Fruit fly (Drosophila melanogaster): ENCODE results near the gene Cpr65Ax2.

Cpr65Ax2 gene

dm6 chr3L:6136691-6137090 lies 14.0 kb downstream of the Cpr65Ax2 start, which contains the start of gene Lcp65Af:
Gene Lcp65Af, minus strand, starts transcription at chr3L:6136791.
- no peak for TF ChIP-seq CG17801 (GFP tag; optimal IDR thresholded peaks at IDR 0.05; ENCODE audit: partially characterized antibody)

DNA sequence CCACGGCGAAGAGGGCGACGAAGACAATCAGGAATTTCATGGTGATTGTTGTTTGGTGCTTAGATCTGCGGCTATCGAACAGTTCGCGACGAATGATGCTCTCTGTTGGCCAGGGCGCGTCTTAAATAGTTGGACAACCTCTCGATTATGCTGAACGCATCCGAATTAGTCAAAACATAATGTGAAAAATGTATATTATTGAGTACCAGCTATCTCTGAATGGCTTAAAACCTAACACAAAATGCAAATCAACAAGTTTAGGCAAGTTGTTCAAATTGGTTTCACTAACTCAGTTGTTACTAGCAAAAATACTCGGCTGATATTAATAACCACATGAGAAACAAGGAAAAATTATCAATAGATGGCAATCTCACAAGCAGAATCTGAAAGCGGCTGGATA lies 15.5 kb downstream of the Cpr65Ax2 start, which contains the start of gene Lcp65Ag1:
Lcp65Ag1 (minus strand) TSS at position 101 of the 400 bp plus-strand sequence.
- no peak for TF ChIP-seq CG17801 (GFP tag; optimal IDR thresholded peaks at IDR 0.05; ENCODE audit: partially characterized antibody)

dm6 chr3L:6133546-6133945 lies 17.1 kb downstream of the Cpr65Ax2 start, which contains the start of gene Lcp65Ag2:
Gene Lcp65Ag2, minus strand, starts transcription at chr3L:6133593.
- no peak for TF ChIP-seq CG17801 (GFP tag; optimal IDR thresholded peaks at IDR 0.05; ENCODE audit: partially characterized antibody)

- TF ChIP-seq CG17801 (GFP tag; optimal IDR thresholded peaks at IDR 0.05; ENCODE audit: partially characterized antibody) = no peak
Observed at dm6 chr3L:6132009-6132408, 18.6 kb downstream of the Cpr65Ax2 start, which contains the start of gene Cpr65Au. Gene Cpr65Au, minus strand, starts transcription at chr3L:6132109.

DNA sequence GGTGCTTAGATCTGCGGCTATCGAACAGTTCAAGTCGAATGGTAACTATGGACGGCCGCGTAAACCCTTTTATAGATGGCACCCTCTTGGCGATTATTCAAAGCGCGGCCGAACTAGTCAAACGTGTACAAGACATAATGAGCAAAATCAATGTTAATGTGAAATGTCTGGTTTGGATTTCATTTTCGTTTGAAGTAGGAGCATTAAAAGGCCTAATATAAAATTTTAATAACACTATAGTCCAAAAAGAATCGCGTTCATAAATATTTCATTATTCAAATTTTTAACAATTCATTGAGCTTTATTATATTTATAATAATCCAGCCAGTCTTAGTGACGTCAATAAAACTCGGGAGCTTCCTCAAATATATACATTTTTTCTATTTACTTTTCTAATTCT lies 19.7 kb downstream of the Cpr65Ax2 start, which contains the start of gene Lcp65Ag3:
Lcp65Ag3 (minus strand) TSS at position 46 of the 400 bp plus-strand sequence.
- no peak for TF ChIP-seq CG17801 (GFP tag; optimal IDR thresholded peaks at IDR 0.05; ENCODE audit: partially characterized antibody)

DNA sequence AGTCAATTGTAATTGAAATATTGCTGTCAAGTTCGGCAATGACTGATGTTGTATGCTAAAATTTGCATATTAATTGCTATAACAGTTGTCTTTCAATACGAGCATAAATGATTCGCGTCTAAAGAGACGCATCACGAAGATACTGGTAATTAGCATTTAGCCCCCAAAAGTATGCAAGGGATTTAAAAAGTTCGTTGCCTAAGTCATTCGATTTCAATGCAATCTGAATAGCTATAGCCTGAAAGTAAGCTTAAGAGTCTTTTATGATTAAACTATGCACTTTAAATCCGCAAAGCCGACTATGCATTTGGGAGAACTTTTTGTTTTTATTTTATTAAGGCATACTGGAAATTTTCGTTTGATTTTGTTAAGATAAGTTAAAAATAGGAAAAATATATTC lies 21.1 kb downstream of the Cpr65Ax2 start:
- no peak for TF ChIP-seq CG17801 (GFP tag; optimal IDR thresholded peaks at IDR 0.05; ENCODE audit: partially characterized antibody)

DNA sequence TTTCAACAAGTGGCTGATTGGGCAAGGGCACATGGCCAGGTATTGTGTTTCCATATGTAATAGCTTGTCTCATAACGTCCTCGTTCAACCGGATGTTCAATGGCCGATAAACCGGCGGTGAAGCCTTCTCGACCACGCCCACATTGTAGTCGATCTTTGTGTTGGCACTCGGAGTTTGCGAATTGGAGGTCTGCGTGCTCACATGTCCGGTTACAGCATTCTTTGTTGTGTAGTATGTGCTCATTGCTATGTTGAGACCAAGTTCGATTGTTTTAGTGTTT lies 25.3 kb downstream of the Cpr65Ax2 start:
- TF ChIP-seq CG17801 (GFP tag; optimal IDR thresholded peaks at IDR 0.05; ENCODE audit: partially characterized antibody) = no peak

DNA sequence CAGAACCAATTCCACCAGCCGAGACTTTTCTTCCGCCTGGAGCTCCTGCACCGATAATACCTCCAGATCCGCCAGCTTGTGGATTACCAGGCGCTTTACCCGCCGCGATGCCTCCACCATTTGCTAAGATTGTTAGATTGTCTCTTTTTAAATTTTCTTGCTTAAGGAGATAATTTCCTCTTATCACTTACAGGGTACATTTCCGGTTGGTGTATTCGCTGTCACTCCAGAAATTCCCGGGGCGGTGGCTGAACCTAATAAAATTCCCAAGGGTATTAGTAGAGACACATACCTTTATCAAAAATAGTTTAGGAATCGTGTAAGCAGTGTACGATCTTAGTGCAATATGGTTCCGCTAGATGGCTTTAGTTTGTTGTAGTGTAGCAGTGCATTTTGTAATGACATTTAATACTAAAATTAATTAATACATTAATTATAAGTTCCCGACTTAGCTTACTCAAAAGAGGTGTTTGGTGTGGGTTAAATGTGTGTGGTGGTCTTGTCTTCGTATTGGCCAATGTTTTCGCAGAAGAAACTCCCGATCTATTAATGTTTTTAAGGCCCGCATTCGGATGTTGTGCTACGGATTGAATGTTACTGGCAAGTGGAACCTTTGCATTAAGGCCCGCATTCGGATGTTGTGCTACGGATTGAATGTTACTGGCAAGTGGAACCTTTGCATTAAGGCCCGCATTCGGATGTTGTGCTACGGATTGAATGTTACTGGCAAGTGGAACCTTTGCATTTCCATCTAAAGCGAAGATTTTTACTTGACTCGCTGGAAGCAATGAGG lies 25.8 kb downstream of the Cpr65Ax2 start:
- no peak for TF ChIP-seq CG17801 (GFP tag; optimal IDR thresholded peaks at IDR 0.05; ENCODE audit: partially characterized antibody)

- TF ChIP-seq CG17801 (GFP tag; optimal IDR thresholded peaks at IDR 0.05; ENCODE audit: partially characterized antibody) = no peak
Observed at dm6 chr3L:6116881-6117280, 33.8 kb downstream of the Cpr65Ax2 start.

DNA sequence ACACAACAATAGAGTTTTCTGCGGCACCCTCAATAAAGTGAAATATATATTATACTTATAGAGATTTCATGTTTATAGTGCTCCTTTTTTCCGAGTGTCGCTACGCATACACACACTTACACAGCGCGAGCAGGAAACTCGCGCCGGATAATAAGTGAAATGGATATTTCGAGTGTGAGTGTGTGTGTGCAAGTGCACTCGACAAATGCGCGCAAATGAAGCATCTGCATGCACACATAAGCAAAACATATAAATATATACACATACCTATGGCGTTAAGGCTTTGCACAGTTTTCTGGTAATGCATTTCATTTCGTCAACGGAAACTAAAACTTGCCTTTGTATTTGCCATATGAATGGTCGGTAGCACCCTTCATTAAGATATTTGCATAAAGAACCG lies 35.2 kb downstream of the Cpr65Ax2 start:
- TF ChIP-seq CG17801 (GFP tag; optimal IDR thresholded peaks at IDR 0.05; ENCODE audit: partially characterized antibody) = no peak

dm6 chr3L:6111458-6111857 lies 39.2 kb downstream of the Cpr65Ax2 start:
- TF ChIP-seq CG17801 (GFP tag; optimal IDR thresholded peaks at IDR 0.05; ENCODE audit: partially characterized antibody) = no peak

DNA sequence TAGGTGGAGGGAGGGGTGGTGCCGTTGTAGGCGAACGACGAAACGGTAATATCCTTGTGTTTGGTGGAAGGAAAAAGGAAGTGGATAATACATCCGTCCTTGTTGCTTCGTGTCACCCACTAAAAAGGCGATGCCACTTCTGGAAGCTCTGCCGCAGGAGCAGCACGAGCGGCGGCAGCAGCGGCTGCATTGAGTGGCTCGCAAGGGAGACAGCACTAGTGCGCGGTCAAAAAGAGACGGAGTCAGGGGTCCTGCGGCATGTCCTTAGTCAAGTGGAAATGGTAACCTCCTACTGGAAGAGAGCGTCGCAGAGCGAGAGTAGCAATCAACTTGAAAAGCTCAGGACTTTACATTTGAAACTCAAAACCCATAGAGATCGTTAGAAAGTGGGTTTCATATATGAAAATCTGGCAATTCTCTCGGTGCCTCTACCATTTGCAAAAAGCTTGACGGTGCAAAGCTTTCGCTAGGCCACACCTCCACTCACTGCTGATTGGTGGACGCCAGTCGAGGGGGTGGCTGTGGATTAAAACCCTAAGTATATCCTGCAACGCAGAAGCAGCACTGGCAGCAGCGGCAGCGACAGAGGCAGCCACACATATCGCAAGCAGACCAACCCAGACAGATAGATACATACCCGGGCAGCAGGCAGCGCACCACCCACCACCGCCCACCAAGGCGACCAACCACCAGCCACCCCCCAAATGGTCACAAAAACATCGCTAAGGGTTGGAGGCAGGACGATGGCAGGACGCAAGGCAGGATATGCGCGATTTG lies 39.8 kb downstream of the Cpr65Ax2 start:
- no peak for TF ChIP-seq CG17801 (GFP tag; optimal IDR thresholded peaks at IDR 0.05; ENCODE audit: partially characterized antibody)

DNA sequence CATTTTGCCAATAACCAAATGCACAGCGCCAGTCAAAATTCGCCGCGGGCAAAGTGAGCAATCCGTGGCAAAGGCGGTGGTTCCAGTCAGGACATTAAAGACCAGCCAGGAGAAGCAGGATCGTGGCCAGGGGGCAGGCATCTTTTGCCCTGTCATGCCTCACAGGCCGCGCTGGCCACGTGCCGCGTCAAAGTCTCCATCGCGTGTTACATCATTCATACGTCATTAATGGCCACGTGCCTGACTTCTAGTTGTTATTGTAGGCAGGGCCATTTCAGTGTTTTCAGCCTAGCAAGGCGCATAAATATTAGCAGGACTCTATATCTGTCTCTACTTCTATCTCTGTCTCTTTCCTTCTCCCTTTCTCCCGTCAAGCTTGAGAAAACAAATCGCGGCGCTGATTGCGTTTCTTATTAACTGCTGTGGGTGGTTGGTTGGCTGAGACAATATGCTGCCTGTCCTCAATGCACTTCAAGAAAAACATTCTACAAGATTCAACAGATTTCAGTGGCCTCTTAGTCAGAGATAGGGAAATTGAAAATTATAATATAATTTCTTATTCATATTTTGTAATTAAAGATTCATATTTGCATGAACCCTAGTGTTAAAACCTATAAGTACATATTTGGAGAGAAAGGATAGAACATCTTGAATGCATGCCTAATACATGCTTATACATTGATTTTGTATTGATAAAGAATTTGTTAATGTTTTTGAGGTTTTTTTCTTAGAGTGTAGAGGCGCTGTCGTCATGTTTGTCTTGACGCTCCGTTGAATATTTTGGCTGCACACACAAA lies 42.2 kb downstream of the Cpr65Ax2 start:
- no peak for TF ChIP-seq CG17801 (GFP tag; optimal IDR thresholded peaks at IDR 0.05; ENCODE audit: partially characterized antibody)

dm6 chr3L:6106717-6107116 lies 43.9 kb downstream of the Cpr65Ax2 start:
- TF ChIP-seq CG17801 (GFP tag; optimal IDR thresholded peaks at IDR 0.05; ENCODE audit: partially characterized antibody) = no peak

DNA sequence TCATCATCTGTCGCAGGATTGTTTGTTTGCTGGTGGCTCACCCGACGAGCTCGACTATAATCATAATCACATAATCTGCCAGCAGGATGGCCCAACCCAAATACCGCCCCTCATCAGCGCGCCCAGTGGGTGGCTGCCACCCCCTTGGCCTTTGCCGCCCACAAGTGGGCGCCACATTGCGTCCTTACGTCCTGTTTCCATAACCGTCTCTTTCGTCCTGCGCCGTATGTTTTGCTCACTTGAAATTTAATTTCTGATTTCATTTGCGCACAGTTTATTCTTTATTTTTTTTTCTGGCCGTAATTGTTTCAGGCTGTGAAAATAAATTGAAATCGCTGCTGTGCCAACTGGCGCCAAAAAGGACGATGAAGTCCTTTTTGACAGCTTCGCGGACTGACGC lies 45.2 kb downstream of the Cpr65Ax2 start:
- no peak for TF ChIP-seq CG17801 (GFP tag; optimal IDR thresholded peaks at IDR 0.05; ENCODE audit: partially characterized antibody)
